Fruit fly (Drosophila melanogaster) Kc167 (cell line): ENCODE measurements around the gene CG17361.

Experiments used
- insv ChIP-seq: fragments of >200 bp; optimal IDR thresholded peaks from 3 replicates; lab custom pipeline; 2018; ENCODE audit warnings: missing external identifiers
- ttk ChIP-seq: sonication (Bioruptor generic); optimal IDR thresholded peaks from 2 replicates; lab custom pipeline; 2017; ENCODE audit warnings: missing external identifiers

DNA sequence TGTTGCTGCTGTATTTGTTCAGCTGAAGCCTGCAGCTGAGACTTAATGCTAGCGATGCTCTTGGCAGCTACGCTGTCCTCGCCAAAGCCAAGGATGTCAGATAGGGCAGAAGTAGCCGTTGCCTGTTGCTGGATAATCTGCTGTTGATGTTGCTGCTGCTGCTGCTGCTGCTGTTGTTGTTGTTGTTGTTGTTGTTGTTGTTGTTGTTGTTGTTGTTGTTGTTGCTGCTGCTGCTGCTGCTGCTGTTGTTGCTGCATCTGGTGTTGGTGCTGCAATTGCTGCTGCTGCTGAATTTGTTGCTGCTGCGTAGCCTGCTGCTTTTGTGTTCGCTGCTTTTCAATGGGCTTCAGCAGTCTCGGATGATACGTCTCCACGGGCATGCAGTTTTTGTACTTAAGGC, 30.6 kb downstream of the CG17361 start:
- no peak for TF ChIP-seq ttk (lab: Kevin White, UChicago)
- no peak for TF ChIP-seq insv (lab: Kevin White, UChicago)
